Worm (Caenorhabditis elegans): ENCODE measurements around the gene K12H4.2.

The K12H4.2 gene

DNA sequence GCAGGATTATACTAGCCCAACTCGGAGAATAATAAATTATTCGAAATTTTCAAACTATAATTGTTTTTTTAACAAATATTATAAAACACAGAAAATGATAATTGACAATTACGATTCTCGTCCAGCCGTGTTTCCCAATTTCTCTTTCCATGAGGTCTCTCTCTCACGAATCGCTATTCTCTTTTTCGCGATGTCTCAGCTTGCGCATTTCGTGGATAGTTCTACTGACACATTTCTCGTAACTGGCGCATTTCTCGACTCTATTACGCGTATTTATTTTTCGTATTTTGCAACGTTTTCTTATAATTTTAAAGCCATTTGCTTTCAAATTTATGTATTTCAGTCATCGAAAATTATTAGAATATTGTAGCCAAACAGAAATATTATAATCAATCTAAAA is 3.7 kb upstream of the K12H4.2 start (continued):
- TF ChIP-seq fos-1 (tag; optimal IDR thresholded peaks at IDR 0.05) (no peak), hif-1 (tag; optimal IDR thresholded peaks at IDR 0.05) (peak; percentile 65 to 98), F49E8.2 (tag; optimal IDR thresholded peaks at IDR 0.05; ENCODE audit: borderline replicate concordance) (peak; percentile 83), snpc-4 (tag; optimal IDR thresholded peaks at IDR 0.05) (no peak), T20F7.1 (GFP tag; optimal IDR thresholded peaks at IDR 0.05) (peak; percentile 97), lin-29 (GFP tag; IDR thresholded peaks at IDR 0.05) (peak; percentile 80; the same call in 1 of the 2 replicates), lin-15B (tag; optimal IDR thresholded peaks at IDR 0.05) (peak; percentile 91), mxl-3 (GFP tag; optimal IDR thresholded peaks at IDR 0.05) (peak; percentile 98), egl-43 (GFP tag; IDR thresholded peaks at IDR 0.05) (no peak; the same call in 1 of the 2 replicates), gei-8 (GFP tag; optimal IDR thresholded peaks at IDR 0.05) (peak; percentile 75), nhr-6 (tag; optimal IDR thresholded peaks at IDR 0.05) (peak; percentile 92), nhr-111 (GFP tag; optimal IDR thresholded peaks at IDR 0.05) (no peak), F26F4.8 (GFP tag; conservative IDR thresholded peaks at IDR 0.05) (peak; percentile 64; the same call in 1 of the 2 replicates), unc-130 (GFP tag; optimal IDR thresholded peaks at IDR 0.05) (peak; percentile 99), lsy-2 (tag; optimal IDR thresholded peaks at IDR 0.05) (peak; percentile 96 to 98), jun-1 (tag; optimal IDR thresholded peaks at IDR 0.05) (peak; percentile 92), daf-8 (GFP tag; IDR thresholded peaks at IDR 0.05) (0 out of 2 replicates have a peak, but pooled peaks have one; percentile 85), zag-1 (tag; optimal IDR thresholded peaks at IDR 0.05) (peak; percentile 54), hlh-11 (tag; optimal IDR thresholded peaks at IDR 0.05) (peak; percentile 97), D1046.2 (GFP tag; IDR thresholded peaks at IDR 0.05) (peak; percentile 97), R02D3.7 (tag; optimal IDR thresholded peaks at IDR 0.05) (peak; percentile 47), lin-13 (GFP tag; optimal IDR thresholded peaks at IDR 0.05) (peak; percentile 99), zfp-2 (tag; optimal IDR thresholded peaks at IDR 0.05) (peak; percentile 83), unc-62 (GFP tag; optimal IDR thresholded peaks at IDR 0.05 in 1 of 2) (peak in 1 of 2 experiments; percentile 100), unc-62 (tag; optimal IDR thresholded peaks at IDR 0.05) (peak; percentile 58), hmg-1.1 (GFP tag; IDR thresholded peaks at IDR 0.05) (peak; percentile 98), tag-97 (GFP tag; IDR thresholded peaks at IDR 0.05) (0 out of 2 replicates have a peak, but pooled peaks have one; percentile 83), nhr-77 (tag; optimal IDR thresholded peaks at IDR 0.05) (peak; percentile 99), zip-2 (tag; optimal IDR thresholded peaks at IDR 0.05) (peak; percentile 88), zfp-3 (GFP tag; conservative IDR thresholded peaks at IDR 0.05) (no peak; the same call in 1 of the 2 replicates), madf-9 (GFP tag; conservative IDR thresholded peaks at IDR 0.05) (peak; percentile 97), lin-39 (tag; optimal IDR thresholded peaks at IDR 0.05) (peak; percentile 83), lim-7 (GFP tag; IDR thresholded peaks at IDR 0.05) (peak; percentile 97), ctbp-1 (GFP tag; IDR thresholded peaks at IDR 0.05) (peak; percentile 95), egl-27 (tag; optimal IDR thresholded peaks at IDR 0.05) (no peak), php-3 (GFP tag; IDR thresholded peaks at IDR 0.05) (peak; percentile 66), madf-5 (GFP tag; IDR thresholded peaks at IDR 0.05) (peak; percentile 96 to 98), mdt-29 (GFP tag; IDR thresholded peaks at IDR 0.05) (no peak; the same call in 1 of the 2 replicates), ceh-32 (tag; optimal IDR thresholded peaks at IDR 0.05; ENCODE audit: poor library complexity) (peak; percentile 13), ceh-20 (GFP tag; IDR thresholded peaks at IDR 0.05) (peak; percentile 97), daf-12 (tag; optimal IDR thresholded peaks at IDR 0.05) (no peak), cey-2 (tag; optimal IDR thresholded peaks at IDR 0.05; ENCODE audit: borderline replicate concordance, insufficient read depth) (peak; percentile 68), vab-7 (GFP tag; IDR thresholded peaks at IDR 0.05) (peak; percentile 100), skn-1 (tag; optimal IDR thresholded peaks at IDR 0.05) (no peak), ceh-28 (tag; optimal IDR thresholded peaks at IDR 0.05) (peak; percentile 52), set-16 (GFP tag; IDR thresholded peaks at IDR 0.05) (no peak), ZK546.5 (tag; optimal IDR thresholded peaks at IDR 0.05) (peak in 1 of 2 experiments; percentile 84), tra-1 (GFP tag; IDR thresholded peaks at IDR 0.05) (peak; percentile 99), rbr-2 (tag; optimal IDR thresholded peaks at IDR 0.05) (peak; percentile 98), dve-1 (tag; optimal IDR thresholded peaks at IDR 0.05; ENCODE audit: insufficient read depth) (peak; percentile 99), nhr-28 (tag; optimal IDR thresholded peaks at IDR 0.05) (peak; percentile 98)

Data from whole organism, L4 larva.